Worm (Caenorhabditis elegans): Measurements from ENCODE around the gene fnip-2.

ce11 chrIV:2263564-2263963 lies 40.9 kb downstream of the fnip-2 start, which contains the start of gene famp-1:
- TF ChIP-seq B0310.2 (tag; optimal IDR thresholded peaks at IDR 0.05) (no peak), tbx-37 (GFP tag; conservative IDR thresholded peaks at IDR 0.05) (no peak), flt-1 (GFP tag; IDR thresholded peaks at IDR 0.05) (no peak), scrt-1 (GFP tag; IDR thresholded peaks at IDR 0.05) (no peak), sea-1 (GFP tag; conservative IDR thresholded peaks at IDR 0.05) (no peak), hmbx-1 (tag; optimal IDR thresholded peaks at IDR 0.05) (no peak), aly-1 (tag; optimal IDR thresholded peaks at IDR 0.05) (no peak), ama-1 (optimal IDR thresholded peaks at IDR 0.05) (no peak), F13C5.2 (tag; optimal IDR thresholded peaks at IDR 0.05) (no peak), tra-4 (tag; optimal IDR thresholded peaks at IDR 0.05) (no peak), hnd-1 (tag; optimal IDR thresholded peaks at IDR 0.05) (no peak), pes-1 (GFP tag; IDR thresholded peaks at IDR 0.05) (no peak), hmg-4 (GFP tag; optimal IDR thresholded peaks at IDR 0.05) (no peak), ceh-36 (tag; optimal IDR thresholded peaks at IDR 0.05) (no peak)
